Worm (Caenorhabditis elegans) whole organism, L1 larva: ENCODE data around the gene srh-291.

ENCODE experiments used
- C04F5.9 ChIP-seq: sonication (generic microtip); optimal IDR thresholded peaks from 2 replicates; lab custom pipeline; 2016; ENCODE audit warnings: missing genetic modification characterization, missing compliant biosample characterization
- F16B12.6 ChIP-seq: fragments of 150-350 bp; optimal IDR thresholded peaks from 2 replicates; lab custom pipeline; 2014; ENCODE audit warnings: missing biosample characterization, missing genetic modification characterization
- Y116A8C.19 ChIP-seq: sonication (generic microtip); optimal IDR thresholded peaks from 2 replicates; lab custom pipeline; 2016; ENCODE audit warnings: missing compliant biosample characterization, missing genetic modification characterization, borderline replicate concordance
- alr-1 ChIP-seq: fragments of 200-800 bp; sonication (Bioruptor generic); optimal IDR thresholded peaks from 2 replicates; lab custom pipeline; 2018; ENCODE audit warnings: borderline replicate concordance, mild to moderate bottlenecking, missing genetic modification characterization, missing compliant biosample characterization
- blmp-1 ChIP-seq: fragments of 150-350 bp; optimal IDR thresholded peaks from 2 replicates; lab custom pipeline; 2014; ENCODE audit warnings: missing biosample characterization, missing genetic modification characterization
- efl-3 ChIP-seq: fragments of 200-800 bp; sonication (Bioruptor generic); optimal IDR thresholded peaks from 2 replicates; lab custom pipeline; 2018; ENCODE audit warnings: mild to moderate bottlenecking, missing genetic modification characterization, missing compliant biosample characterization
- egl-13 ChIP-seq: sonication (generic microtip); optimal IDR thresholded peaks from 2 replicates; lab custom pipeline; 2016; ENCODE audit warnings: missing genotype, missing genetic modification reagents, missing genetic modification characterization, missing compliant biosample characterization
- elt-2 ChIP-seq: sonication (generic microtip); optimal IDR thresholded peaks from 2 replicates; lab custom pipeline; 2016; ENCODE audit warnings: missing genetic modification characterization, mild to moderate bottlenecking, inconsistent platforms, missing compliant biosample characterization, missing genetic modification reagents
- ets-5 ChIP-seq: fragments of 200-800 bp; sonication (Bioruptor generic); IDR thresholded peaks from 2 replicates; pipeline ENCODE4 v1.3.6; 2022; ENCODE audit warnings: missing genetic modification characterization, missing compliant biosample characterization
- fkh-10 ChIP-seq: sonication (generic microtip); optimal IDR thresholded peaks from 2 replicates; lab custom pipeline; 2017; ENCODE audit warnings: missing biosample characterization, missing genetic modification reagents, missing genetic modification characterization
- fos-1 ChIP-seq: fragments of 150-350 bp; optimal IDR thresholded peaks from 2 replicates; lab custom pipeline; 2014; ENCODE audit warnings: missing biosample characterization, missing genetic modification characterization
- grh-1 ChIP-seq: fragments of 200-800 bp; sonication (Bioruptor generic); IDR thresholded peaks from 2 replicates; pipeline ENCODE4 v1.3.6; 2022; ENCODE audit warnings: missing genetic modification reagents, missing genetic modification characterization, missing compliant biosample characterization
- hlh-17 ChIP-seq: fragments of 200-800 bp; sonication (Bioruptor generic); optimal IDR thresholded peaks from 2 replicates; lab custom pipeline; 2018; ENCODE audit warnings: missing genetic modification characterization, mild to moderate bottlenecking, missing compliant biosample characterization, moderate library complexity, borderline replicate concordance
- hpl-2 ChIP-seq: fragments of 150-350 bp; optimal IDR thresholded peaks from 2 replicates; lab custom pipeline; 2014; ENCODE audit warnings: missing biosample characterization, missing genetic modification reagents, missing genetic modification characterization
- irx-1 ChIP-seq: sonication (generic microtip); optimal IDR thresholded peaks from 2 replicates; lab custom pipeline; 2016; ENCODE audit warnings: missing genetic modification characterization, missing compliant biosample characterization
- lin-13 ChIP-seq: fragments of 150-350 bp; optimal IDR thresholded peaks from 2 replicates; lab custom pipeline; 2014; ENCODE audit warnings: missing biosample characterization, missing genetic modification reagents, missing genetic modification characterization
- lin-15B ChIP-seq: fragments of 150-350 bp; sonication (generic microtip); optimal IDR thresholded peaks from 3 replicates; lab custom pipeline; 2014; ENCODE audit warnings: missing biosample characterization, missing genetic modification characterization
- lir-3 ChIP-seq: sonication (generic microtip); optimal IDR thresholded peaks from 2 replicates; lab custom pipeline; 2016; ENCODE audit warnings: mild to moderate bottlenecking, missing genetic modification characterization, moderate library complexity, missing compliant biosample characterization; ENCODE audit not compliant: poor library complexity
- lsy-2 ChIP-seq, 2 experiments: fragments of 150-350 bp; optimal IDR thresholded peaks; 2 replicates each; lab custom pipeline; 2014; ENCODE audit warnings: missing biosample characterization in 2 of 2, missing genetic modification characterization in 2 of 2
- mab-9 ChIP-seq: fragments of 200-800 bp; sonication (Bioruptor generic); IDR thresholded peaks from 2 replicates; pipeline ENCODE4 v1.3.6; 2022; ENCODE audit warnings: missing genetic modification reagents, missing genetic modification characterization, missing compliant biosample characterization
- mdl-1 ChIP-seq, 2 experiments: fragments of 150-350 bp; optimal IDR thresholded peaks; 2 replicates each; lab custom pipeline; 2014 to 2017; ENCODE audit warnings: missing biosample characterization in 2 of 2, missing genetic modification characterization in 2 of 2, inconsistent platforms in 1 of 2
- mep-1 ChIP-seq: fragments of 150-350 bp; optimal IDR thresholded peaks from 2 replicates; lab custom pipeline; 2014; ENCODE audit warnings: missing biosample characterization, missing genetic modification characterization
- nhr-28 ChIP-seq: fragments of 150-350 bp; optimal IDR thresholded peaks from 2 replicates; lab custom pipeline; 2014; ENCODE audit warnings: missing biosample characterization, missing genetic modification characterization
- nhr-76 ChIP-seq: sonication (generic microtip); optimal IDR thresholded peaks from 2 replicates; lab custom pipeline; 2017; ENCODE audit warnings: missing biosample characterization, missing genetic modification characterization
- nhr-84 ChIP-seq: sonication (generic microtip); optimal IDR thresholded peaks from 2 replicates; lab custom pipeline; 2017; ENCODE audit warnings: missing biosample characterization, missing genetic modification characterization
- nhr-85 ChIP-seq: sonication (generic microtip); peaks from one replicate; lab custom pipeline; 2016; ENCODE audit warnings: missing genetic modification characterization, inconsistent platforms, missing compliant biosample characterization
- pag-3 ChIP-seq: sonication (generic microtip); optimal IDR thresholded peaks from 2 replicates; lab custom pipeline; 2017; ENCODE audit warnings: missing genetic modification characterization, mild to moderate bottlenecking, missing compliant biosample characterization, antibody characterized with exemption, borderline replicate concordance; ENCODE audit not compliant: insufficient read depth
- pqm-1 ChIP-seq: sonication (generic microtip); optimal IDR thresholded peaks from 3 replicates; lab custom pipeline; 2017; ENCODE audit warnings: missing biosample characterization, missing genetic modification characterization
- snpc-4 ChIP-seq: fragments of 150-350 bp; optimal IDR thresholded peaks from 2 replicates; lab custom pipeline; 2014; ENCODE audit warnings: missing biosample characterization, missing genetic modification characterization
- snu-23 ChIP-seq: sonication (generic microtip); optimal IDR thresholded peaks from 2 replicates; lab custom pipeline; 2016; ENCODE audit warnings: missing genetic modification characterization, missing compliant biosample characterization
- sox-4 ChIP-seq: sonication (generic microtip); optimal IDR thresholded peaks from 2 replicates; lab custom pipeline; 2016; ENCODE audit warnings: missing genetic modification characterization, missing compliant biosample characterization
- sup-37 ChIP-seq: fragments of 200-800 bp; sonication (Bioruptor generic); optimal IDR thresholded peaks from 2 replicates; lab custom pipeline; 2018; ENCODE audit warnings: mild to moderate bottlenecking, missing genetic modification characterization, missing compliant biosample characterization
- swsn-7 ChIP-seq: sonication (generic microtip); optimal IDR thresholded peaks from 2 replicates; lab custom pipeline; 2016; ENCODE audit warnings: missing genetic modification characterization, missing compliant biosample characterization
- tbx-2 ChIP-seq: sonication (generic microtip); optimal IDR thresholded peaks from 2 replicates; lab custom pipeline; 2016; ENCODE audit warnings: missing genetic modification characterization, missing compliant biosample characterization
- tlp-1 ChIP-seq: fragments of 150-350 bp; optimal IDR thresholded peaks from 2 replicates; lab custom pipeline; 2014; ENCODE audit warnings: missing biosample characterization, missing genetic modification characterization
- unc-130 ChIP-seq: fragments of 150-350 bp; optimal IDR thresholded peaks from 2 replicates; lab custom pipeline; 2017; ENCODE audit warnings: missing biosample characterization, missing genetic modification characterization, inconsistent platforms
- unc-62 ChIP-seq: fragments of 150-350 bp; optimal IDR thresholded peaks from 2 replicates; lab custom pipeline; 2014; ENCODE audit warnings: missing biosample characterization, missing genetic modification reagents, missing genetic modification characterization
- unc-98 ChIP-seq: fragments of 200-800 bp; sonication (Bioruptor generic); IDR thresholded peaks from 2 replicates; pipeline ENCODE4 v1.3.6; 2022; ENCODE audit warnings: missing genetic modification characterization, missing compliant biosample characterization
- xbp-1 ChIP-seq: sonication (generic microtip); optimal IDR thresholded peaks from 2 replicates; lab custom pipeline; 2016; ENCODE audit warnings: missing genetic modification characterization, missing compliant biosample characterization
- zag-1 ChIP-seq: fragments of 150-350 bp; optimal IDR thresholded peaks from 2 replicates; lab custom pipeline; 2014; ENCODE audit warnings: missing biosample characterization, missing genetic modification characterization
- zip-4 ChIP-seq: fragments of 200-800 bp; sonication (Bioruptor generic); optimal IDR thresholded peaks from 2 replicates; lab custom pipeline; 2018; ENCODE audit warnings: mild to moderate bottlenecking, missing genetic modification characterization, moderate library complexity, missing compliant biosample characterization

srh-291 gene

ce11 chrV:17828310-17828709 is 22.9 kb downstream of the srh-291 start, which contains the start of gene srh-304:
TSS of gene srh-304 (plus strand) at chrV:17828610.
- no peak for TF ChIP-seq alr-1 (tag; lab: Kevin White, UChicago)
- no peak for TF ChIP-seq mdl-1 (tag; optimal IDR thresholded peaks at IDR 0.05; lab: Kevin White, UChicago)
- TF ChIP-seq swsn-7 = no peak
- TF ChIP-seq pqm-1 (tag; lab: Kevin White, UChicago) = no peak
- TF ChIP-seq mep-1 (tag; lab: Kevin White, UChicago) = no peak
- TF ChIP-seq irx-1 (tag; lab: Kevin White, UChicago) = no peak
- TF ChIP-seq unc-130 (tag; lab: Kevin White, UChicago) = no peak
- no peak for TF ChIP-seq tbx-2 (tag; lab: Kevin White, UChicago)
- TF ChIP-seq grh-1 (GFP tag; lab: Robert Waterston, UW) = no peak
- no peak for TF ChIP-seq Y116A8C.19 (tag; lab: Kevin White, UChicago)
- no peak for TF ChIP-seq lir-3 (tag; lab: Kevin White, UChicago)
- no peak for TF ChIP-seq nhr-28 (tag; lab: Kevin White, UChicago)
- no peak for TF ChIP-seq sup-37
- TF ChIP-seq tlp-1 (tag; lab: Kevin White, UChicago) = no peak
- TF ChIP-seq mab-9 (GFP tag; lab: Robert Waterston, UW) = no peak
- no peak for TF ChIP-seq snu-23
- no peak for TF ChIP-seq efl-3 (GFP tag; lab: Kevin White, UChicago)

- TF ChIP-seq C04F5.9 = no peak
- TF ChIP-seq snpc-4 (tag; lab: Kevin White, UChicago) = no peak
- no peak for TF ChIP-seq unc-98 (GFP tag; lab: Robert Waterston, UW)
- TF ChIP-seq hpl-2 (GFP tag; lab: Kevin White, UChicago) = no peak
- no peak for TF ChIP-seq tbx-2 (tag; lab: Kevin White, UChicago)
- no peak for TF ChIP-seq xbp-1 (tag; lab: Kevin White, UChicago)
- no peak for TF ChIP-seq unc-62 (GFP tag; lab: Kevin White, UChicago)
- TF ChIP-seq elt-2 (tag; lab: Kevin White, UChicago) = no peak
- no peak for TF ChIP-seq blmp-1 (tag; lab: Kevin White, UChicago)
- TF ChIP-seq egl-13 (tag; lab: Kevin White, UChicago) = no peak
- no peak for TF ChIP-seq grh-1 (GFP tag; lab: Robert Waterston, UW)
- TF ChIP-seq nhr-28 (tag; lab: Kevin White, UChicago) = no peak
- TF ChIP-seq zag-1 (tag; lab: Kevin White, UChicago) = no peak
- TF ChIP-seq ets-5 (GFP tag; lab: Robert Waterston, UW) = no peak
- no peak for TF ChIP-seq lin-13 (GFP tag; lab: Kevin White, UChicago)
- TF ChIP-seq nhr-76 = no peak
- TF ChIP-seq mdl-1 (tag; optimal IDR thresholded peaks at IDR 0.05; lab: Kevin White, UChicago) = no peak
Observed at ce11 chrV:17831350-17831749, 25.9 kb downstream of the srh-291 start, which contains the start of gene srh-303. TSS of gene srh-303 (plus strand) at chrV:17831650.

DNA sequence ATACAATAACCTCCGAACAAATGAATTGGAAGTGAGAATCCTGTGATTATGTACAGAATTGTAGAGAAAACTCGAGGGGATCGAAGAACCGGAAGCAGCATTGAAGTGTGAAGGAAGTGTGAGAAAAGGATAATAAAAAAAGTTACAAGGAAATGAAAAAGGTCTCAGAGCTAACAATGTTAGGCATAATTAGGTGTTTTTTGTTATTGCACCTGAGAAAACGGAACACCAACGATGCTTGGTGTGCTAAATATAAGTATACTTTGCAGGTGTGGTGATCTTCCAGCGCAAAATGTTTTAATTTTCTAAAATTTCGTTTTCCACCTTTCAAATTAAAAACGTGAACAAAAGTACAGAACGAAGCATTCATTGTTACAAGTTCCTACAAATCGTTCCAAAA is 38.7 kb downstream of the srh-291 start, which contains the start of gene srh-286:
TSS of gene srh-286 (minus strand) at position 101 of the 400 bp plus-strand sequence.
- TF ChIP-seq fos-1 (no peak), C04F5.9 (no peak), xbp-1 (tag; lab: Kevin White, UChicago) (no peak), nhr-85 (tag; lab: Kevin White, UChicago) (no peak), tbx-2 (tag; lab: Kevin White, UChicago) (no peak), unc-62 (GFP tag; lab: Kevin White, UChicago) (no peak), irx-1 (tag; lab: Kevin White, UChicago) (no peak), zip-4 (GFP tag; lab: Kevin White, UChicago) (no peak)

- TF ChIP-seq Y116A8C.19 (tag; lab: Kevin White, UChicago) (no peak), sox-4 (tag; lab: Kevin White, UChicago) (no peak), F16B12.6 (tag; lab: Kevin White, UChicago) (no peak), fkh-10 (no peak), grh-1 (GFP tag; lab: Robert Waterston, UW) (no peak), tbx-2 (tag; lab: Kevin White, UChicago) (no peak), lin-15B (tag; lab: Kevin White, UChicago) (no peak), mdl-1 (tag; optimal IDR thresholded peaks at IDR 0.05; lab: Kevin White, UChicago) (no peak), lsy-2 (tag; optimal IDR thresholded peaks at IDR 0.05; lab: Kevin White, UChicago) (no peak), hpl-2 (GFP tag; lab: Kevin White, UChicago) (no peak), hlh-17 (GFP tag; lab: Kevin White, UChicago) (no peak), nhr-84 (tag; lab: Kevin White, UChicago) (no peak), unc-130 (tag; lab: Kevin White, UChicago) (no peak), pag-3 (tag; lab: Kevin White, UChicago) (no peak), zip-4 (GFP tag; lab: Kevin White, UChicago) (no peak), blmp-1 (tag; lab: Kevin White, UChicago) (no peak)
Observed at ce11 chrV:17845370-17845967, 40.0 kb downstream of the srh-291 start.
